Fruit fly (Drosophila melanogaster) whole organism, adult: ENCODE data around the gene comm2.

ENCODE experiments used
- CG7101 ChIP-seq: fragments of 200-800 bp; sonication (Bioruptor generic); optimal IDR thresholded peaks from 2 replicates; lab custom pipeline; 2018; ENCODE audit warnings: missing biosample characterization, mild to moderate bottlenecking, missing genetic modification characterization, moderate library complexity
- kay ChIP-seq: fragments of 200-800 bp; sonication (Bioruptor generic); peaks from one replicate; lab custom pipeline; 2016; ENCODE audit warnings: missing biosample characterization, missing genetic modification characterization, borderline replicate concordance

- TF ChIP-seq CG7101 (tag; lab: Kevin White, UChicago) (peak; percentile 4), kay (GFP tag; lab: Kevin White, UChicago) (no peak)
Measured at dm6 chr3L:15694406-15694805, 5.2 kb downstream of the comm2 start.
